Fruit fly (Drosophila melanogaster): ENCODE measurements around the gene CG33301.

CG33301 gene

DNA sequence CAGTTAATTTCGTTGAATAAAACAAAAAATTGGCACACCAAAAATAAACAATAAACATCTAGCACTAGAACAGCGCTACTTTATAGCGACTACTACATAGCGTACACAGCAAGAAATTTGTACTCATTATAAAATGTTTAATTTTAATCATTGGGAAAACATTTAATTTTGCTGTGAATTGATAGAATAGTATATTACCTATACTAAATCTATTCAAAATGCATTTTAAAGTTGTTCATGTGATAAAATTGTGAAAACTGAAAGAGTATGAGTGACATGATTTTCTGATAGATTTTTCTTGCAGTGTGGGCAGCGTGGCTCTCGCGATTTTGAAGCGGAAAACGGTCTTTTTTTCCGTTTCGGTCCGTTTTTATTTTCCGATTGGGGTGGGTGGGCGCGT, 11.9 kb downstream of the CG33301 start (continued):
- TF ChIP-seq lilli (GFP tag; optimal IDR thresholded peaks at IDR 0.05) (peak; percentile 13), CG15514 (GFP tag; optimal IDR thresholded peaks at IDR 0.05) (peak; percentile 4), cwo (GFP tag; optimal IDR thresholded peaks at IDR 0.05) (peak; percentile 22)

DNA sequence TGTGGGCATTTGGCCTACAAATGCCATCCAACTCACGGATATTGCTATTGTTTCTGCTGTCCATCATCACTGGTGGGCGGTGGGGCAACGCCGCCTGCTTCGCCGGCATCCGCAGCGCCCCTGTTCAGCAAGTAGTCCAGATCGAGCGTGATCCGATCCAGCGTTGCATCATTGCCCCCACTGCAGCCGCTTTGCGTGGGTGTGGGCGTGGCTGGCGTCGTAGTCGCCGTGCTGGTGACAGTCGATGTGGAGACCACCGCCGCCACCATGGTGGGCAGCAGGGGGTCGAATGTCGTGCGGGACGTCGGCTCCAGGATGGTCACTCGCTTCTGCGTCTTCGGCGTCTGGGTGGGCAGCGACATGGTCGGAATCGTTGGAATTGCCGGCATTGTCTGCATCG, 15.4 kb downstream of the CG33301 start:
- TF ChIP-seq fd102C (GFP tag; optimal IDR thresholded peaks at IDR 0.05) (no peak), slbo (GFP tag; IDR thresholded peaks at IDR 0.05) (0 out of 2 replicates have a peak, but pooled peaks have one; percentile 20), CG2202 (tag; optimal IDR thresholded peaks at IDR 0.05) (no peak), sr (GFP tag; IDR thresholded peaks at IDR 0.05) (peak; percentile 83), CG10431 (GFP tag; optimal IDR thresholded peaks at IDR 0.05) (no peak), CG3726 (GFP tag; IDR thresholded peaks at IDR 0.05) (0 out of 3 replicates have a peak, but pooled peaks have one; percentile 42), CG8478 (optimal IDR thresholded peaks at IDR 0.05) (peak; percentile 68)

DNA sequence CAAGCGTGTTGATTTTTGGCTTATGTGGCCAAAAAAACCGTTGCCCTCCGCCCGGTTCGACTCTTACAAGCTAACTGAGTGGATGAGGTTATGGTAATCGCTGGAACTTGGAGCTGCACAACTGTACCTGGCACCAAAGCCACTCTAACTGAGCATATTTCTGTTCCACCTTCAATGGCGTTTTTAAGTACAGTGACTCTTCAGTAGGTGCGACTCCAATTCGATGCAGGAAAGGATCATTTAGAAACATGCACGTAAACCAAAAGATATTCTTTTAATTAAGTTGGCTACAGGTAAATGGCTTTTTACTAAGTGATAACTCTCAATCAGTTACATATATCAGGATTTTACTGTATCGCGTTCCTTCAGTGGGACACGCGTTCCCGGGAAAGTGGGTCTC, 42.9 kb downstream of the CG33301 start, which contains the start of gene CG13133:
CG13133 (minus strand) TSS at position 101 of the 400 bp plus-strand sequence.
- TF ChIP-seq gem (tag; optimal IDR thresholded peaks at IDR 0.05): no peak
- no peak for TF ChIP-seq CG12942 (GFP tag; optimal IDR thresholded peaks at IDR 0.05)
- no peak for TF ChIP-seq seq (GFP tag; IDR thresholded peaks at IDR 0.05)
- no peak for TF ChIP-seq emc (GFP tag; optimal IDR thresholded peaks at IDR 0.05)
- no peak for TF ChIP-seq Aef1 (GFP tag; IDR thresholded peaks at IDR 0.05)
- TF ChIP-seq pfk (GFP tag; optimal IDR thresholded peaks at IDR 0.05): no peak
- no peak for TF ChIP-seq CG2678 (tag; optimal IDR thresholded peaks at IDR 0.05)
- peak; percentile 11 for TF ChIP-seq sens (GFP tag)
- no peak for TF ChIP-seq Dp (GFP tag; optimal IDR thresholded peaks at IDR 0.05)

DNA sequence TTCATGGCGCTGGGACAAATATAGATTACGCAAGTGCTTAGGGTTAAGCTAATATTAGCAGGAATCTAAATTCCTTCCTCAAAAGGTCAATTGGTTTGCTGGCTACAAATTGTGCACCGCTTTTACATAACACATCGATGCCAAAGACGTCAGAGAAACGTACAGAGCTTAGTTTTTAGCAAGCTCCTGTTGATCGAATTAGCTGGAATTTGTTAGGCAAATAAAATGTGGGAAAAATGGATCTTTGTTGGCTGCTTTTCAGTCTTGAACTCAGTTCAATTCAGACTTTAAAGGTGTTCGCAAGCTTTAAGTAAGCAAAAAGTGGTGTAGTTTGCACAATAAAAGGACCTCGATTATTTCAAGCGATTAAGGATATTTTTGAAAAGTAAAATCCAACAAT, 44.4 kb downstream of the CG33301 start, which contains the start of gene CG34109:
CG34109 (plus strand) TSS at position 301 of the 400 bp plus-strand sequence.
- TF ChIP-seq Hsf (GFP tag; optimal IDR thresholded peaks at IDR 0.05) (no peak), Asciz (GFP tag; optimal IDR thresholded peaks at IDR 0.05) (no peak), grau (tag; optimal IDR thresholded peaks at IDR 0.05) (no peak), h (optimal IDR thresholded peaks at IDR 0.05) (no peak), CG1233 (GFP tag; optimal IDR thresholded peaks at IDR 0.05) (no peak), CG10654 (GFP tag; optimal IDR thresholded peaks at IDR 0.05) (no peak), MBD-R2 (GFP tag; IDR thresholded peaks at IDR 0.05) (no peak), gsb-n (tag; optimal IDR thresholded peaks at IDR 0.05) (no peak), lbe (GFP tag; optimal IDR thresholded peaks at IDR 0.05) (no peak)

DNA sequence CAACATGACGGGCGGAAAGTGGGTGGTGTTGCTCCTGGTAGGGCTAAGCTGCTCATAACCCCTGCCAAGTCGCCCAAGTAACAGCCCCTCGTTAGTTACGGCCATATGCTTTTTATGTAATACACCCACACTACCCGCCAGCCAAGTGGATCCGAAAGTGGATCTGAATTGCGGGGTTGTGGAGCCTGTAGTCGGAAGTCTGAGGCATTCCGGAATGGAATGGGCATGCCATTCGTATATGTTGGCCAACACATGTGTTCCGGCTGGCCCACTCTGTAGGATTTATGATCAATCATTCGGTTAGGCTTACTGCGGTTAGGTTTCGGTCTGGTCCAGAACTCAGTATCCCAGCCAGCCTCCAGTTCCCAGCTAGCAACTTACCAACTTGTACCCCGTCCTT, 46.7 kb downstream of the CG33301 start:
- peak; percentile 58 for TF ChIP-seq abd-A (tag; optimal IDR thresholded peaks at IDR 0.05)
- no peak for TF ChIP-seq nerfin-1 (tag; optimal IDR thresholded peaks at IDR 0.05)
- peak; percentile 84 for TF ChIP-seq CG13894 (tag; optimal IDR thresholded peaks at IDR 0.05)

All from whole organism, embryonic.